Fruit fly (Drosophila melanogaster) whole organism, embryonic: ENCODE results near the gene CG9933.

Experiments
- CG11456 ChIP-seq: fragments of 200-800 bp; sonication (Bioruptor generic); IDR thresholded peaks from 3 replicates; pipeline ENCODE4 v1.3.6; 2022; ENCODE audit warnings: missing biosample characterization, missing genetic modification characterization
- CG12071 ChIP-seq: fragments of 200-800 bp; sonication (Bioruptor generic); optimal IDR thresholded peaks from 3 replicates; lab custom pipeline; 2018; ENCODE audit warnings: missing biosample characterization, mild to moderate bottlenecking, missing genetic modification characterization
- CG12659 ChIP-seq: fragments of 200-800 bp; sonication (Bioruptor generic); optimal IDR thresholded peaks from 3 replicates; lab custom pipeline; 2017; ENCODE audit warnings: mild to moderate bottlenecking, missing biosample characterization, missing genetic modification reagents, missing genetic modification characterization
- CG12942 ChIP-seq: fragments of 200-800 bp; sonication (Bioruptor generic); optimal IDR thresholded peaks from 3 replicates; lab custom pipeline; 2016; ENCODE audit warnings: missing biosample characterization, missing genetic modification characterization
- CG13775 ChIP-seq: fragments of 200-800 bp; sonication (Bioruptor generic); optimal IDR thresholded peaks from 3 replicates; lab custom pipeline; 2017; ENCODE audit warnings: missing biosample characterization, mild to moderate bottlenecking, missing genetic modification characterization
- CG15011 ChIP-seq: fragments of 200-800 bp; sonication (Bioruptor generic); optimal IDR thresholded peaks from 3 replicates; lab custom pipeline; 2018; ENCODE audit warnings: missing biosample characterization, mild to moderate bottlenecking, missing genetic modification characterization
- CG15073 ChIP-seq: fragments of 200-800 bp; sonication (Bioruptor generic); optimal IDR thresholded peaks from 2 replicates; lab custom pipeline; 2016; ENCODE audit warnings: missing biosample characterization, missing genetic modification characterization
- CG1602 ChIP-seq: fragments of 200-800 bp; sonication (Bioruptor generic); optimal IDR thresholded peaks from 3 replicates; lab custom pipeline; 2016; ENCODE audit warnings: missing biosample characterization, missing genetic modification characterization
- CG17612 ChIP-seq: fragments of 200-800 bp; sonication (Bioruptor generic); IDR thresholded peaks from 2 replicates; pipeline ENCODE4 v1.3.6; 2022; ENCODE audit warnings: missing biosample characterization, missing genetic modification characterization
- CG18011 ChIP-seq: fragments of 200-800 bp; sonication (Bioruptor generic); optimal IDR thresholded peaks from 2 replicates; lab custom pipeline; 2017; ENCODE audit warnings: missing biosample characterization, missing genetic modification characterization, mild to moderate bottlenecking, moderate library complexity, missing genotype
- CG18476 ChIP-seq: fragments of 200-800 bp; sonication (Bioruptor generic); optimal IDR thresholded peaks from 2 replicates; lab custom pipeline; 2016; ENCODE audit warnings: missing biosample characterization, mild to moderate bottlenecking, missing genetic modification characterization
- CG2120 ChIP-seq: fragments of 200-800 bp; sonication (Bioruptor generic); optimal IDR thresholded peaks from 3 replicates; lab custom pipeline; 2016; ENCODE audit warnings: missing biosample characterization, missing genetic modification characterization
- CG31388 ChIP-seq: fragments of 200-800 bp; sonication (Bioruptor generic); optimal IDR thresholded peaks from 2 replicates; lab custom pipeline; 2016; ENCODE audit warnings: missing biosample characterization, missing genetic modification characterization
- CG3163 ChIP-seq: fragments of 200-800 bp; sonication (Bioruptor generic); optimal IDR thresholded peaks from 3 replicates; lab custom pipeline; 2016; ENCODE audit warnings: missing biosample characterization, missing genetic modification characterization
- CG4404 ChIP-seq: fragments of 200-800 bp; sonication (Bioruptor generic); IDR thresholded peaks from 2 replicates; pipeline ENCODE4 v1.3.6; 2022; ENCODE audit warnings: missing biosample characterization, missing genetic modification characterization
- CG6683 ChIP-seq: fragments of 200-800 bp; sonication (Bioruptor generic); optimal IDR thresholded peaks from 2 replicates; lab custom pipeline; 2017; ENCODE audit warnings: missing biosample characterization, mild to moderate bottlenecking, missing genetic modification characterization, missing genetic modification reagents
- CG7556 ChIP-seq: fragments of 200-800 bp; sonication (Bioruptor generic); optimal IDR thresholded peaks from 2 replicates; lab custom pipeline; 2017; ENCODE audit warnings: missing biosample characterization, mild to moderate bottlenecking, missing genetic modification characterization
- Doc3 ChIP-seq: fragments of 200-800 bp; sonication (Bioruptor generic); IDR thresholded peaks from 3 replicates; pipeline ENCODE4 v1.3.6; 2022; ENCODE audit warnings: missing biosample characterization, missing genetic modification characterization; ENCODE audit not compliant: partially characterized antibody
- Dp ChIP-seq: fragments of 200-800 bp; sonication (Bioruptor generic); optimal IDR thresholded peaks from 2 replicates; lab custom pipeline; 2018; ENCODE audit warnings: missing biosample characterization, mild to moderate bottlenecking, missing genetic modification characterization, moderate library complexity
- ERR ChIP-seq: fragments of 200-800 bp; sonication (Bioruptor generic); optimal IDR thresholded peaks from 2 replicates; lab custom pipeline; 2016; ENCODE audit warnings: missing biosample characterization, missing genetic modification characterization
- Gug ChIP-seq: fragments of 200-800 bp; sonication (Bioruptor generic); IDR thresholded peaks from 4 replicates; pipeline ENCODE4 v1.3.6; 2022; ENCODE audit warnings: missing biosample characterization, missing genetic modification characterization
- Hmx ChIP-seq: fragments of 200-800 bp; sonication (Bioruptor generic); optimal IDR thresholded peaks from 2 replicates; lab custom pipeline; 2016; ENCODE audit warnings: missing biosample characterization, missing genetic modification characterization
- Hr78 ChIP-seq, 2 experiments: fragments of 200-800 bp in 1 of 2; fragments of >200 bp in 1 of 2; sonication (Bioruptor generic) in 1 of 2; optimal IDR thresholded peaks; 2 replicates each; lab custom pipeline; 2017 to 2019; ENCODE audit warnings: missing biosample characterization in 2 of 2, missing genetic modification characterization in 2 of 2, mild to moderate bottlenecking in 1 of 2, moderate library complexity in 1 of 2
- Meics ChIP-seq: fragments of 200-800 bp; sonication (Bioruptor generic); optimal IDR thresholded peaks from 2 replicates; lab custom pipeline; 2017; ENCODE audit warnings: missing biosample characterization, mild to moderate bottlenecking, missing genetic modification characterization
- Neu2 ChIP-seq: fragments of 200-800 bp; sonication (Bioruptor generic); optimal IDR thresholded peaks from 3 replicates; lab custom pipeline; 2016; ENCODE audit warnings: missing biosample characterization, missing genetic modification characterization, borderline replicate concordance
- Nf-YB ChIP-seq: fragments of 200-800 bp; sonication (Bioruptor generic); optimal IDR thresholded peaks from 3 replicates; lab custom pipeline; 2019; ENCODE audit warnings: missing biosample characterization, mild to moderate bottlenecking, missing genetic modification characterization, moderate library complexity
- NfI ChIP-seq: fragments of 200-800 bp; sonication (Bioruptor generic); optimal IDR thresholded peaks from 3 replicates; lab custom pipeline; 2018; ENCODE audit warnings: missing biosample characterization, mild to moderate bottlenecking, missing genetic modification characterization, moderate library complexity
- Tbp ChIP-seq: fragments of >200 bp; optimal IDR thresholded peaks from 2 replicates; lab custom pipeline; 2018; ENCODE audit warnings: missing biosample characterization, missing genetic modification characterization
- YL-1 ChIP-seq: fragments of 200-800 bp; sonication (Bioruptor generic); optimal IDR thresholded peaks from 3 replicates; lab custom pipeline; 2017; ENCODE audit warnings: missing biosample characterization, mild to moderate bottlenecking, missing genetic modification characterization
- ara ChIP-seq: fragments of 200-800 bp; sonication (Bioruptor generic); IDR thresholded peaks from 2 replicates; pipeline ENCODE4 v1.3.6; 2022; ENCODE audit warnings: missing biosample characterization, missing genetic modification characterization
- chif ChIP-seq, 2 experiments: fragments of 200-800 bp; sonication (Bioruptor generic); optimal IDR thresholded peaks; 3 replicates each; lab custom pipeline; 2016; ENCODE audit warnings: missing biosample characterization in 2 of 2, missing genetic modification characterization in 2 of 2
- crc ChIP-seq: fragments of 200-800 bp; sonication (Bioruptor generic); optimal IDR thresholded peaks from 2 replicates; lab custom pipeline; 2016; ENCODE audit warnings: missing biosample characterization, missing genetic modification characterization
- dimm ChIP-seq: fragments of 200-800 bp; sonication (Bioruptor generic); IDR thresholded peaks from 2 replicates; pipeline ENCODE4 v1.3.6; 2022; ENCODE audit warnings: missing biosample characterization, missing genetic modification characterization
- dmrt99B ChIP-seq: fragments of 200-800 bp; sonication (Bioruptor generic); optimal IDR thresholded peaks from 2 replicates; lab custom pipeline; 2018; ENCODE audit warnings: missing biosample characterization, mild to moderate bottlenecking, missing genetic modification characterization, moderate library complexity
- fd3F ChIP-seq: fragments of 200-800 bp; sonication (Bioruptor generic); optimal IDR thresholded peaks from 2 replicates; lab custom pipeline; 2018; ENCODE audit warnings: missing biosample characterization, mild to moderate bottlenecking, missing genetic modification characterization, moderate library complexity
- grau ChIP-seq: fragments of 200-800 bp; optimal IDR thresholded peaks from 3 replicates; lab custom pipeline; 2019; ENCODE audit warnings: missing biosample characterization, mild to moderate bottlenecking, missing genetic modification characterization, moderate library complexity
- inv ChIP-seq: fragments of 200-800 bp; sonication (Bioruptor generic); IDR thresholded peaks from 2 replicates; pipeline ENCODE4 v1.3.6; 2022; ENCODE audit warnings: missing biosample characterization, missing genetic modification characterization; ENCODE audit not compliant: partially characterized antibody
- klu ChIP-seq: fragments of 200-800 bp; sonication (Bioruptor generic); IDR thresholded peaks from 2 replicates; pipeline ENCODE4 v1.3.6; 2022; ENCODE audit warnings: missing biosample characterization, missing genetic modification characterization
- lov ChIP-seq, 2 experiments: fragments of 200-800 bp in 1 of 2; fragments of >200 bp in 1 of 2; sonication (Bioruptor generic) in 1 of 2; IDR thresholded peaks in 1 of 2; optimal IDR thresholded peaks in 1 of 2; 2 replicates in 1 of 2; 3 replicates in 1 of 2; pipeline versions ENCODE4 v1.3.6 to Lab custom; 2017 to 2022; ENCODE audit warnings: missing biosample characterization in 1 of 2, missing genetic modification characterization in 1 of 2
- onecut ChIP-seq: fragments of 200-800 bp; sonication (Bioruptor generic); IDR thresholded peaks from 2 replicates; pipeline ENCODE4 v1.3.6; 2022; ENCODE audit warnings: missing biosample characterization, missing genetic modification characterization
- pb ChIP-seq: fragments of 200-800 bp; sonication (Bioruptor generic); optimal IDR thresholded peaks from 3 replicates; lab custom pipeline; 2016; ENCODE audit warnings: missing biosample characterization, missing genetic modification characterization
- peb ChIP-seq: fragments of 200-800 bp; sonication (Bioruptor generic); IDR thresholded peaks from 2 replicates; pipeline ENCODE4 v1.3.6; 2022; ENCODE audit warnings: missing biosample characterization, missing genetic modification characterization
- row ChIP-seq: fragments of 200-800 bp; sonication (Bioruptor generic); IDR thresholded peaks from 3 replicates; pipeline ENCODE4 v1.3.6; 2022; ENCODE audit warnings: missing biosample characterization, missing genetic modification characterization
- sob ChIP-seq: fragments of 200-800 bp; sonication (Bioruptor generic); IDR thresholded peaks from 2 replicates; pipeline ENCODE4 v1.3.6; 2022; ENCODE audit warnings: missing biosample characterization, missing genetic modification characterization
- sqz ChIP-seq: fragments of 200-800 bp; sonication (Bioruptor generic); optimal IDR thresholded peaks from 3 replicates; lab custom pipeline; 2018; ENCODE audit warnings: missing biosample characterization, mild to moderate bottlenecking, missing genetic modification characterization
- tin ChIP-seq: fragments of 200-800 bp; sonication (Bioruptor generic); optimal IDR thresholded peaks from 3 replicates; lab custom pipeline; 2016; ENCODE audit warnings: missing biosample characterization, missing genetic modification characterization
- unpg ChIP-seq: fragments of 200-800 bp; sonication (Bioruptor generic); optimal IDR thresholded peaks from 3 replicates; lab custom pipeline; 2018; ENCODE audit warnings: missing biosample characterization, mild to moderate bottlenecking, missing genetic modification characterization, moderate library complexity
- zf30C ChIP-seq: fragments of 200-800 bp; sonication (Bioruptor generic); optimal IDR thresholded peaks from 3 replicates; lab custom pipeline; 2018; ENCODE audit warnings: missing biosample characterization, mild to moderate bottlenecking, missing genetic modification characterization

CG9933 gene

DNA sequence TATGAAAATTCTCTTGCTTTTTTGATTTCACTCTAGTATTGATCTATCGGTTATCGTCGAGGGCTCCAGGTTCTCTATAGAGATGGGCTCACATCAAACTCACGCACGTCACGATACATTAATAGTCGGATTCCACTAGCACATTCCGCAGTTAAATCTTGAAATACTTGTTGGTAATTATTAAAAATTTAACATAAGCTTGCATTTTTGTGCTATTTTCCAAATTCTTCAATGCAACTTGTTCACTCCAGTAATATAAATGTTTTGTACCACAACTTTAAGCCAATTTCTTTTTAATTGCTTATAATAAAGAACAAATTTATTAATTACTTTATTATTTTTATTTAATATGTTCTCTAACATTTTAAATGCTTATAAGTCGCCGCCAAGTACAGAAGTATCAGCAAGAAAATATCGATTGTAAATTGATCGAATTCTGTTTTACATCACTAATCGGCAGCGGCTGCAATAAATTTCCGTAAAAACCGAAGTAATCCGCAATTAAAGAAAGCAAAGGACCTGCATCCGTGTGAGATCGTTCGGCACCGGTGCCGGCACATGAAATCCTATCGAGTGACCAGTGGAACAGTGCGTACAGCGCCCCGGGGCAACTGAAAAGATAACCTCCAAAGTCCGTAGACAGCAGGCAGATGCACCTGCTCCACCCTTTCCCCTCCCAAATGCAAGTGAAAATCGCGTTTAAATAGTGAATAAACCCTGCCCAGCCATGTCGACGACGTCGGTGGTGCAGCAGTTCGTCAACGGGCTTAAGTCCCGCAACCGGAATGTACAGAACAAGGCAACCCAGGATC lies 16.8 kb downstream of the CG9933 start, which contains the start of the genes Vha68-1 and mTor (continued):
- TF ChIP-seq fd3F (peak; percentile 60), sob (peak; percentile 84), Gug (GFP tag; lab: Robert Waterston, UW) (peak; percentile 85), CG12942 (peak; percentile 77), tin (GFP tag; lab: Kevin White, UChicago) (peak; percentile 76), CG6683 (GFP tag; lab: Kevin White, UChicago) (no peak), unpg (GFP tag; lab: Kevin White, UChicago) (no peak), CG15073 (GFP tag; lab: Kevin White, UChicago) (no peak), crc (GFP tag; lab: Kevin White, UChicago) (peak; percentile 51), CG18011 (no peak), Meics (peak; percentile 82), Neu2 (GFP tag; lab: Kevin White, UChicago) (no peak), CG13775 (GFP tag; lab: Kevin White, UChicago) (peak; percentile 83), YL-1 (GFP tag; lab: Kevin White, UChicago) (no peak), NfI (peak; percentile 84), CG12659 (GFP tag; lab: Kevin White, UChicago) (peak; percentile 82), CG4404 (GFP tag; lab: Robert Waterston, UW) (peak; percentile 81), CG12071 (GFP tag; lab: Kevin White, UChicago) (no peak), klu (GFP tag; lab: Robert Waterston, UW) (peak; percentile 76; the same call in 1 of the 2 replicates), grau (tag; lab: Kevin White, UChicago) (peak; percentile 83), ara (peak; percentile 53; the same call in 1 of the 2 replicates), zf30C (GFP tag; lab: Kevin White, UChicago) (no peak), chif (GFP tag; optimal IDR thresholded peaks at IDR 0.05; lab: Kevin White, UChicago) (peak; percentile 65 to 70), CG15011 (GFP tag; lab: Kevin White, UChicago) (no peak), CG7556 (GFP tag; lab: Kevin White, UChicago) (no peak), Hr78 (GFP tag; optimal IDR thresholded peaks at IDR 0.05; lab: Kevin White, UChicago) (no peak), ERR (GFP tag; lab: Kevin White, UChicago) (peak; percentile 31), Hmx (GFP tag; lab: Kevin White, UChicago) (no peak), Nf-YB (GFP tag; lab: Kevin White, UChicago) (no peak), inv (GFP tag; lab: Robert Waterston, UW) (peak; percentile 82), row (GFP tag; lab: Robert Waterston, UW) (peak; percentile 92), sqz (GFP tag; lab: Kevin White, UChicago) (no peak), dimm (GFP tag; lab: Robert Waterston, UW) (no peak), CG3163 (peak; percentile 12), CG31388 (peak; percentile 28), pb (no peak), Tbp (GFP tag; lab: Kevin White, UChicago) (no peak), peb (GFP tag; lab: Robert Waterston, UW) (peak; percentile 65), CG11456 (GFP tag; lab: Robert Waterston, UW) (peak; percentile 82), dmrt99B (no peak), CG18476 (GFP tag; lab: Kevin White, UChicago) (peak; percentile 49), Dp (GFP tag; lab: Kevin White, UChicago) (peak; percentile 40), onecut (GFP tag; lab: Robert Waterston, UW) (no peak; the same call in 1 of the 2 replicates), CG1602 (peak; percentile 83), Doc3 (GFP tag; lab: Robert Waterston, UW) (peak; percentile 64; the same call in 2 of the 3 replicates), CG17612 (GFP tag; lab: Robert Waterston, UW) (peak; percentile 68), lov (optimal IDR thresholded peaks at IDR 0.05; lab: Kevin White, UChicago) (no peak), lov (GFP tag; IDR thresholded peaks at IDR 0.05; lab: Robert Waterston, UW) (peak; percentile 38; the same call in 1 of the 3 replicates), CG2120 (peak; percentile 88)
